Worm (Caenorhabditis elegans) whole organism, early embryonic: ENCODE measurements around the gene Y19D10B.8.
"Not testable (repeated sequence)": the region's sequence is repeated elsewhere in the genome, so short reads cannot be mapped to it uniquely, and the experiment has no call there.

Experiments used
- B0310.2 ChIP-seq: sonication (generic microtip); optimal IDR thresholded peaks from 2 replicates; lab custom pipeline; 2016; ENCODE audit warnings: mild to moderate bottlenecking, missing genetic modification characterization, missing compliant biosample characterization
- F13C5.2 ChIP-seq: sonication (generic microtip); optimal IDR thresholded peaks from 2 replicates; lab custom pipeline; 2017; ENCODE audit warnings: mild to moderate bottlenecking, missing genetic modification characterization, inconsistent platforms, missing compliant biosample characterization
- aly-1 ChIP-seq: sonication (generic microtip); optimal IDR thresholded peaks from 2 replicates; lab custom pipeline; 2016; ENCODE audit warnings: missing genetic modification characterization, missing compliant biosample characterization
- ama-1 ChIP-seq: fragments of 150-350 bp; optimal IDR thresholded peaks from 2 replicates; lab custom pipeline; 2014
- ceh-13 ChIP-seq: fragments of 200-800 bp; sonication (Bioruptor generic); optimal IDR thresholded peaks from 2 replicates; lab custom pipeline; 2018; ENCODE audit warnings: mild to moderate bottlenecking, missing genetic modification characterization, missing compliant biosample characterization
- ceh-36 ChIP-seq: sonication (generic microtip); optimal IDR thresholded peaks from 2 replicates; lab custom pipeline; 2016; ENCODE audit warnings: missing genetic modification characterization, inconsistent platforms, missing compliant biosample characterization
- ets-7 ChIP-seq: sonication (generic microtip); optimal IDR thresholded peaks from 2 replicates; lab custom pipeline; 2016; ENCODE audit warnings: missing genotype, missing genetic modification characterization, missing compliant biosample characterization
- flt-1 ChIP-seq: fragments of 200-800 bp; sonication (Bioruptor generic); IDR thresholded peaks from 2 replicates; pipeline ENCODE4 v1.3.6; 2022; ENCODE audit warnings: missing genetic modification characterization, missing compliant biosample characterization
- hmbx-1 ChIP-seq: sonication (generic microtip); optimal IDR thresholded peaks from 2 replicates; lab custom pipeline; 2016; ENCODE audit warnings: mild to moderate bottlenecking, missing genetic modification characterization, missing compliant biosample characterization
- hmg-4 ChIP-seq: fragments of 200-800 bp; sonication (Bioruptor generic); optimal IDR thresholded peaks from 2 replicates; lab custom pipeline; 2018; ENCODE audit warnings: mild to moderate bottlenecking, missing genetic modification characterization, missing compliant biosample characterization
- hnd-1 ChIP-seq: sonication (generic microtip); optimal IDR thresholded peaks from 2 replicates; lab custom pipeline; 2016; ENCODE audit warnings: missing genetic modification characterization, missing compliant biosample characterization
- pes-1 ChIP-seq: fragments of 200-800 bp; sonication (Bioruptor generic); IDR thresholded peaks from 2 replicates; pipeline ENCODE4 v1.3.6; 2022; ENCODE audit warnings: missing genetic modification reagents, missing genetic modification characterization, missing compliant biosample characterization
- scrt-1 ChIP-seq: fragments of 200-800 bp; sonication (Bioruptor generic); IDR thresholded peaks from 2 replicates; pipeline ENCODE4 v1.3.6; 2022; ENCODE audit warnings: missing genetic modification characterization, missing compliant biosample characterization
- sea-1 ChIP-seq: fragments of 200-800 bp; sonication (Bioruptor generic); conservative IDR thresholded peaks from 2 replicates; pipeline ENCODE4 v1.3.6; 2022; ENCODE audit warnings: missing genetic modification characterization, missing compliant biosample characterization
- tbx-11 ChIP-seq: fragments of 200-800 bp; sonication (Bioruptor generic); IDR thresholded peaks from 2 replicates; pipeline ENCODE4 v1.3.6; 2022; ENCODE audit warnings: missing genetic modification characterization, missing compliant biosample characterization
- tbx-37 ChIP-seq: fragments of 200-800 bp; sonication (Bioruptor generic); conservative IDR thresholded peaks from 2 replicates; pipeline ENCODE4 v1.3.6; 2022; ENCODE audit warnings: missing genetic modification reagents, missing genetic modification characterization, missing compliant biosample characterization
- tra-4 ChIP-seq: sonication (generic microtip); optimal IDR thresholded peaks from 2 replicates; lab custom pipeline; 2017; ENCODE audit warnings: missing genetic modification characterization, missing compliant biosample characterization

Gene Y19D10B.8

DNA sequence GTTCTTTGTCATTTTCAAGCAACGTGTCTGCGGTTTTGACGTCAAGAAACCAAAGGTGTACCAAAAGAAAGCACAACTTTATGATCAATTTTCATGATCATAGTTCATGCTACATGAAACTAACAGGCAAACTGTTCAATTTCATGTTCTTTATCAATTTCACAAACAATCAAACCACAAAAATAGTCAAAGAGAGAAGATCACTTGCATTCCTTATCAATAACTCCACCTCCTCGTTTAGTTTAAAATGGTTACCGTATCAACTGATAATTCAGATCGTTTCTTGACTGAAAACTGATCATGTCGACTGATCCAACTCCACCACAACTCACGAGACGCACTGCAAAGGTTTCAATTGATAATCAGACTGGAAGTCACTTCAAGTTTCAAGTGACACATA is 29.3 kb upstream of the Y19D10B.8 start, which contains the start of gene pud-1.1:
TSS of gene pud-1.1 (plus strand) at position 301 of the 400 bp plus-strand sequence.
- TF ChIP-seq hmg-4 (GFP tag; lab: Kevin White, UChicago); F13C5.2 (tag; lab: Kevin White, UChicago); ceh-36: not testable (repeated sequence)

DNA sequence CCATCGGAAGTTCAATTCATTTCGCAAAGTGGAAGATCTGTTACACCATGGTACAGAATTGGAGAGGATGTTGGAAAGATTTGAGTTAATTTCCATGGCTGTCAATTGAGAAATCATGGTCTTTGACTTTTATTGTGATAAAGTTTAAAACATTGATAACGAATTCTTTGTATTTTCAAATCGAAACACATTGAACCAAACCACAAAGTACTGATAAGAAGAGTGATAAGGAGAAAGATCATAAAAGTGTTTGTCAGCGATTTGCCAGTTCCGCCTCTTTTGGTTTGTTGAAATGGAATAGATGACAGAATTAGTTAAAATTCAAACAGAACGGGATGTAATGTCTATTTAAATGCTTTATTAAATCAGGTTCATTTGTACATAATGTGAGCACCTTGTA is 26.3 kb upstream of the Y19D10B.8 start:
- TF ChIP-seq hmg-4 (GFP tag; lab: Kevin White, UChicago) (no peak), B0310.2 (no peak), aly-1 (no peak), flt-1 (GFP tag; lab: Robert Waterston, UW) (no peak), hmbx-1 (tag; lab: Kevin White, UChicago) (no peak), tbx-37 (no peak), sea-1 (GFP tag; lab: Robert Waterston, UW) (no peak), ets-7 (tag; lab: Kevin White, UChicago) (no peak), F13C5.2 (tag; lab: Kevin White, UChicago) (no peak), ceh-13 (GFP tag; lab: Kevin White, UChicago) (no peak), scrt-1 (GFP tag; lab: Robert Waterston, UW) (no peak), ama-1 (lab: Kevin White, UChicago) (no peak)

DNA sequence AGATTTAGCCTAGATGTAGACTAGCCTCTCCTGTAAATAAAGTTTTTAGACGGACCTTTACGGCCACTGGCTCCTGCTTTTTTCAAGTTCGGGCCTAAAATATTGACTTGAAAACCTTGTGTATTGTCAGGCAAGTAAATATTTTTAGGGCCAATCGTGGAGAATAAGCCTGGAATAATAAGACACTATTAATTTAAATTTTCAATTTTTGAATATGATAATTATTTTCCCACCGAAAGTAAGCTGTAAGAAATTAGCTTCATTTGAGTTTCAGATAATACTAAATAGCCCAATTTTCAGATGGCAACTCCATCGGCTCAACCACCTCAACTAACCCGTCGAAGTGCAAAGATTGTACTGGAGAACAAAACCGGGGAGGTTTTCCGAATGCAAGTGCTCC is 25.6 kb upstream of the Y19D10B.8 start, which contains the start of gene pud-4:
TSS of gene pud-4 (plus strand) at position 301 of the 400 bp plus-strand sequence.
- no peak for TF ChIP-seq aly-1
- no peak for TF ChIP-seq ceh-13 (GFP tag; lab: Kevin White, UChicago)
- TF ChIP-seq B0310.2: no peak

DNA sequence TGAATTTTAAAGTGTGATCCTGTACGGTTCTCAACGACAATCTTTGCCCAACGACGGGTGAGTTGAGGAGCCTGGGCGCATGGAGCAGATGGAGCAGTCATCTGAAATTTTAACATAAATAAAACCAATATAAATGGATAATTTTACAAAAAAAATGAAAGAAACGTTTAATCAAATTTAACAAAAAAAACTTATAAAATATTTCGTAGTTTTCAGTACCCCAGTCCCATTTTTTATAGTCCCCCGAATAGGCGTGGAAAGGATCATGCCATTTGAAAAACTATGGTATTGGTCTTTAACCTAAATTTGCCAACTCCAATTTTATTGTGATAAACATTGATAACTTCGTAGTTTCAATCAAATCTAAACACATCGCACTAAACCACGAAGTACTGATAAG is 24.2 kb upstream of the Y19D10B.8 start, which contains the start of gene pud-3:
TSS of gene pud-3 (minus strand) at position 101 of the 400 bp plus-strand sequence.
- TF ChIP-seq hnd-1 (no peak), hmg-4 (GFP tag; lab: Kevin White, UChicago) (no peak), ets-7 (tag; lab: Kevin White, UChicago) (no peak), tra-4 (no peak), aly-1 (no peak), tbx-37 (no peak), sea-1 (GFP tag; lab: Robert Waterston, UW) (no peak), F13C5.2 (tag; lab: Kevin White, UChicago) (no peak), scrt-1 (GFP tag; lab: Robert Waterston, UW) (no peak)

DNA sequence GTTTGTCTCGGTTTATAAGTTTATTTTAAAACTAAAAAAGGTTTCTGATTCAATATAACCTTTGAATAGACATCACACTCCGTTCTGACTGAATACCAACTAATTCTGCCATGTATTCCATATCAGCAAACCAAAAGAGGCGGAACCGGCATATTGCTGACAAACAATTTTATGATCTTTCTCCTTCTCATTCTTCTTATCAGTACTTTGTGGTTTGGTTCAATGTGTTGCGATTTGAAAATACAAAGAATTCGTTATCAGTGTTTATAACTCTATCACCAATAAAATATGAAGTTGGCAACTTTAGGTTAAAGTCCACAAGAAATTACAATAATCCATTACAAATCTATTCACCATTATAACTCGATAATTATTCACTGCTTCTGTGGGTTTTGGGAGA is 23.5 kb upstream of the Y19D10B.8 start:
- TF ChIP-seq hmbx-1 (tag; lab: Kevin White, UChicago): no peak
- no peak for TF ChIP-seq ceh-13 (GFP tag; lab: Kevin White, UChicago)
- no peak for TF ChIP-seq tbx-37
- no peak for TF ChIP-seq aly-1
- TF ChIP-seq pes-1 (GFP tag; lab: Robert Waterston, UW): no peak
- no peak for TF ChIP-seq F13C5.2 (tag; lab: Kevin White, UChicago)
- no peak for TF ChIP-seq B0310.2
- no peak for TF ChIP-seq hnd-1
- no peak for TF ChIP-seq tbx-11 (GFP tag; lab: Robert Waterston, UW)
- TF ChIP-seq ceh-36: no peak
- TF ChIP-seq ets-7 (tag; lab: Kevin White, UChicago): no peak
- no peak for TF ChIP-seq scrt-1 (GFP tag; lab: Robert Waterston, UW)
- TF ChIP-seq flt-1 (GFP tag; lab: Robert Waterston, UW): no peak
- no peak for TF ChIP-seq tra-4
- no peak for TF ChIP-seq sea-1 (GFP tag; lab: Robert Waterston, UW)
- TF ChIP-seq hmg-4 (GFP tag; lab: Kevin White, UChicago): no peak
- no peak for TF ChIP-seq ama-1 (lab: Kevin White, UChicago)

DNA sequence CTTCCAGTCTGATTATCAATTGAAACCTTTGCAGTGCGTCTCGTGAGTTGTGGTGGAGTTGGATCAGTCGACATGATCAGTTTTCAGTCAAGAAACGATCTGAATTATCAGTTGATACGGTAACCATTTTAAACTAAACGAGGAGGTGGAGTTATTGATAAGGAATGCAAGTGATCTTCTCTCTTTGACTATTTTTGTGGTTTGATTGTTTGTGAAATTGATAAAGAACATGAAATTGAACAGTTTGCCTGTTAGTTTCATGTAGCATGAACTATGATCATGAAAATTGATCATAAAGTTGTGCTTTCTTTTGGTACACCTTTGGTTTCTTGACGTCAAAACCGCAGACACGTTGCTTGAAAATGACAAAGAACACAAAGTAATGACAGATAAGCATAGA is 21.7 kb upstream of the Y19D10B.8 start, which contains the start of gene pud-1.2:
TSS of gene pud-1.2 (minus strand) at position 101 of the 400 bp plus-strand sequence.
- not testable (repeated sequence) for TF ChIP-seq tbx-11 (GFP tag; lab: Robert Waterston, UW); hmg-4 (GFP tag; lab: Kevin White, UChicago); ceh-36

DNA sequence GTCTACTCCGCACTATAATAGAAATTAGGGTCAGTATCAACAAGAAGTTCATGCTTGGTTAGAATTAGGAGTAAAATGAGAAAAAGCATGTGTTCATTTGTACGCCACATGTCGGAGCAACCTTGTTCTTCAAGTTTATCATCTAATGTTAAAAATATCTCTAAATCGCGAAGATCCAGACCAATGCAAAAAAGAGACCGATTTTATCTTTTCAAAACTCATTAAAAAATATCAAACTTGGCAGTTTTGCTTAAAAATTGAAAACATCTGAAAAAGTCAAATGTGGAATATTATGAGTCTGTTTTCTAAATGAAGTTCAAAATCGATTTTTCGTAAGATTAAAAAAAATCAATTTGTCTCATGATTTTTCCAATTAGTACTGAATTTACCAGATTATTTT is 20.2 kb upstream of the Y19D10B.8 start, which contains the start of gene Y19D10B.6:
TSS of gene Y19D10B.6 (minus strand) at position 101 of the 400 bp plus-strand sequence.
- TF ChIP-seq tbx-11 (GFP tag; lab: Robert Waterston, UW); hmg-4 (GFP tag; lab: Kevin White, UChicago); pes-1 (GFP tag; lab: Robert Waterston, UW): not testable (repeated sequence)

DNA sequence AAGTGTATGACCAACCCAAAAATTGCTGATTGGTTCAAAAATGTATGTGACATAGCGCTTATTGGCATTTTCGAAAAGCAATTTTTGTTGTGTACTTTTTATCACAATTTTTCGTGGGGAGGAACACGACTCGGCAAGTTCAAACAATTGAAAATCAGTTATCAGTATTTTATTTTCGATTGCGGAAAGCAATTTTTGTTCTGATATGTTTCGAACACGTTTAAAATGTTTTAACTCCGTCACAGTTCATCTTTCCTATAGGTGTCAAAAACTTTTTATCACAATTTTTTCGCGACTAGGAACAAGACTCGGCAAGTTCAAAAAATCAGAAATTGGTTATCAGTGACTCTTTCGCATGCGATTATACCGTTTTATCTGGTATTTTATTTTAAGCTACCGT is 7.4 kb upstream of the Y19D10B.8 start:
- TF ChIP-seq tra-4 (no peak), scrt-1 (GFP tag; lab: Robert Waterston, UW) (no peak), sea-1 (GFP tag; lab: Robert Waterston, UW) (no peak), ets-7 (tag; lab: Kevin White, UChicago) (no peak), flt-1 (GFP tag; lab: Robert Waterston, UW) (no peak), pes-1 (GFP tag; lab: Robert Waterston, UW) (no peak), tbx-11 (GFP tag; lab: Robert Waterston, UW) (no peak), B0310.2 (no peak), hnd-1 (no peak), F13C5.2 (tag; lab: Kevin White, UChicago) (no peak), hmbx-1 (tag; lab: Kevin White, UChicago) (no peak), ceh-36 (no peak), aly-1 (no peak), ceh-13 (GFP tag; lab: Kevin White, UChicago) (no peak), tbx-37 (no peak), ama-1 (lab: Kevin White, UChicago) (no peak), hmg-4 (GFP tag; lab: Kevin White, UChicago) (no peak)
